Worm (Caenorhabditis elegans) whole organism, late embryonic: ENCODE data around the gene sid-5.
A peak's percentile ranks its signal among the peaks of the same experiment; 100 is the strongest.

Source experiments
- F13H6.1 ChIP-seq: sonication (generic microtip); optimal IDR thresholded peaks from 2 replicates; lab custom pipeline; 2016; ENCODE audit warnings: missing genetic modification characterization, missing compliant biosample characterization
- ama-1 ChIP-seq: fragments of 150-350 bp; optimal IDR thresholded peaks from 2 replicates; lab custom pipeline; 2014
- ceh-19 ChIP-seq: fragments of 200-800 bp; sonication (Bioruptor generic); optimal IDR thresholded peaks from 2 replicates; lab custom pipeline; 2018; ENCODE audit warnings: mild to moderate bottlenecking, missing genetic modification characterization, missing compliant biosample characterization
- hlh-6 ChIP-seq: sonication (generic microtip); optimal IDR thresholded peaks from 2 replicates; lab custom pipeline; 2016; ENCODE audit warnings: missing genotype, missing genetic modification characterization, missing compliant biosample characterization
- pha-4 ChIP-seq: fragments of 150-350 bp; optimal IDR thresholded peaks from 2 replicates; lab custom pipeline; 2018; ENCODE audit warnings: missing biosample characterization, missing genetic modification reagents, missing genetic modification characterization

ce11 chrX:6902958-6903357 is 1.6 kb upstream of the sid-5 start:
- TF ChIP-seq F13H6.1 (tag; lab: Kevin White, UChicago) (no peak), pha-4 (no peak), ceh-19 (peak; percentile 62), hlh-6 (tag; lab: Kevin White, UChicago) (peak; percentile 79), ama-1 (lab: Kevin White, UChicago) (no peak)
